Fruit fly (Drosophila melanogaster) whole organism, prepupa: ENCODE measurements around the gene CG31415.
A peak's percentile ranks its signal among the peaks of the same experiment; 100 is the strongest.

Experiments
- CG15336 ChIP-seq: fragments of 200-800 bp; sonication (Bioruptor generic); IDR thresholded peaks from 2 replicates; pipeline ENCODE4 v1.3.6; 2022; ENCODE audit warnings: missing biosample characterization, missing genetic modification characterization
- CG31627 ChIP-seq: fragments of 200-800 bp; sonication (Bioruptor generic); optimal IDR thresholded peaks from 3 replicates; lab custom pipeline; 2016; ENCODE audit warnings: missing biosample characterization, missing genetic modification characterization
- CG8119 ChIP-seq: fragments of 200-800 bp; sonication (Bioruptor generic); IDR thresholded peaks from 3 replicates; pipeline ENCODE4 v1.3.6; 2022; ENCODE audit warnings: missing biosample characterization, missing genetic modification characterization
- Eip78C ChIP-seq: fragments of 200-800 bp; sonication (Bioruptor generic); peaks from one replicate; lab custom pipeline; 2016; ENCODE audit warnings: missing biosample characterization, missing genetic modification characterization
- Eip93F ChIP-seq: fragments of 200-800 bp; sonication (Bioruptor generic); optimal IDR thresholded peaks from 2 replicates; lab custom pipeline; 2016; ENCODE audit warnings: missing biosample characterization, mild to moderate bottlenecking, missing genetic modification characterization
- Lpt ChIP-seq: fragments of 200-800 bp; sonication (Bioruptor generic); optimal IDR thresholded peaks from 3 replicates; lab custom pipeline; 2016; ENCODE audit warnings: missing biosample characterization, missing genetic modification characterization
- Sox14 ChIP-seq: fragments of 200-800 bp; sonication (Bioruptor generic); optimal IDR thresholded peaks from 3 replicates; lab custom pipeline; 2016; ENCODE audit warnings: missing biosample characterization, missing genetic modification characterization
- acj6 ChIP-seq: fragments of 200-800 bp; sonication (Bioruptor generic); optimal IDR thresholded peaks from 3 replicates; lab custom pipeline; 2016; ENCODE audit warnings: missing biosample characterization, missing genetic modification characterization
- dsx ChIP-seq: fragments of 200-800 bp; optimal IDR thresholded peaks from 3 replicates; lab custom pipeline; 2019; ENCODE audit warnings: missing biosample characterization, mild to moderate bottlenecking, missing genetic modification characterization, moderate library complexity; ENCODE audit not compliant: poor library complexity, severe bottlenecking
- eg ChIP-seq: fragments of 200-800 bp; sonication (Bioruptor generic); IDR thresholded peaks from 3 replicates; pipeline ENCODE4 v1.3.6; 2022; ENCODE audit warnings: missing biosample characterization, missing genetic modification characterization
- esn ChIP-seq: fragments of 200-800 bp; sonication (Bioruptor generic); optimal IDR thresholded peaks from 2 replicates; lab custom pipeline; 2016; ENCODE audit warnings: missing biosample characterization, mild to moderate bottlenecking, missing genetic modification characterization, moderate library complexity
- fd85E ChIP-seq: fragments of 200-800 bp; sonication (Bioruptor generic); optimal IDR thresholded peaks from 3 replicates; lab custom pipeline; 2016; ENCODE audit warnings: missing biosample characterization, missing genetic modification characterization
- vri ChIP-seq: fragments of 200-800 bp; sonication (Bioruptor generic); optimal IDR thresholded peaks from 3 replicates; lab custom pipeline; 2016; ENCODE audit warnings: missing biosample characterization, mild to moderate bottlenecking, missing genetic modification characterization

Gene CG31415

DNA sequence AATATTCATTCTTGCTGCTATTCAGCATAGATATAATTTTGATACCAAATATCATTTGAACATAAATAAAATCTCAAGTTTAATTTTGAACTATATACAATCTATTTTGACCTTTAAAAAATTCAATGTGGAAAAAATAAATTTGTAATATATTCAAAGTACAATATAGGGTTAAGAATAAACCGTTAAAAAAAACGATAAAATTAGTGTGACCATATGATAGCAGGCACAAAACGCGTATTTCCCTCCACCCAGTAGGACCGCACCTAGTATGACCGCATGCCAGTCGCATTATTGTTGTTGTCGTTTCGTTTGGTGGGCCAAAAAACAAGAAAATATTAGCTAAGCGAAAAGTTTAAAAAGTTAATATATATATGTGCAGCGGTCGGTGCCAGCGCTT is 49.7 kb downstream of the CG31415 start, which contains the start of gene CG8516:
CG8516 (plus strand) TSS at position 278 of the 400 bp plus-strand sequence.
- TF ChIP-seq Sox14 (no peak), esn (GFP tag; lab: Kevin White, UChicago) (peak; percentile 41), CG8119 (GFP tag; lab: Robert Waterston, UW) (peak; percentile 61; the same call in 2 of the 3 replicates), vri (no peak), eg (GFP tag; lab: Robert Waterston, UW) (peak; percentile 25; the same call in 1 of the 3 replicates), CG15336 (GFP tag; lab: Robert Waterston, UW) (peak; percentile 70), CG31627 (GFP tag; lab: Kevin White, UChicago) (peak; percentile 19), dsx (GFP tag; lab: Kevin White, UChicago) (no peak), Lpt (no peak), Eip78C (GFP tag; lab: Kevin White, UChicago) (peak; percentile 79), fd85E (no peak), acj6 (GFP tag; lab: Kevin White, UChicago) (peak; percentile 11), Eip93F (no peak)
